Worm (Caenorhabditis elegans): ENCODE data around the gene C15C8.8.
A peak's percentile ranks its signal among the peaks of the same experiment; 100 is the strongest.

The C15C8.8 gene

ce11 chrV:12780248-12780647, 27.9 kb upstream of the C15C8.8 start:
- TF ChIP-seq snpc-4 (tag; optimal IDR thresholded peaks at IDR 0.05) (no peak), cnd-1 (tag; optimal IDR thresholded peaks at IDR 0.05) (peak; percentile 93), ham-2 (GFP tag; optimal IDR thresholded peaks at IDR 0.05) (peak; percentile 78), mls-2 (tag; optimal IDR thresholded peaks at IDR 0.05) (peak; percentile 98), pha-4 (tag; optimal IDR thresholded peaks at IDR 0.05) (peak; percentile 62), blmp-1 (tag; optimal IDR thresholded peaks at IDR 0.05) (no peak), lsy-2 (tag; optimal IDR thresholded peaks at IDR 0.05) (peak; percentile 55), nhr-2 (tag; optimal IDR thresholded peaks at IDR 0.05) (no peak), unc-39 (tag; optimal IDR thresholded peaks at IDR 0.05) (no peak), elt-1 (tag; optimal IDR thresholded peaks at IDR 0.05; ENCODE audit: borderline replicate concordance, insufficient read depth) (no peak), tbx-8 (GFP tag; optimal IDR thresholded peaks at IDR 0.05) (peak; percentile 75), elt-3 (tag; optimal IDR thresholded peaks at IDR 0.05) (peak; percentile 8), zip-8 (tag; optimal IDR thresholded peaks at IDR 0.05) (no peak), lin-32 (GFP tag; optimal IDR thresholded peaks at IDR 0.05) (peak; percentile 92), ztf-11 (tag; optimal IDR thresholded peaks at IDR 0.05) (peak; percentile 59), mep-1 (tag; optimal IDR thresholded peaks at IDR 0.05) (peak; percentile 76), mab-5 (tag; optimal IDR thresholded peaks at IDR 0.05) (no peak), nhr-28 (tag; optimal IDR thresholded peaks at IDR 0.05) (peak; percentile 66), nhr-237 (tag; optimal IDR thresholded peaks at IDR 0.05) (no peak), unc-62 (GFP tag; optimal IDR thresholded peaks at IDR 0.05) (peak; percentile 26), drap-1 (GFP tag; optimal IDR thresholded peaks at IDR 0.05) (peak; percentile 96), unc-120 (tag; optimal IDR thresholded peaks at IDR 0.05; ENCODE audit: poor library complexity, severe bottlenecking) (peak; percentile 93), nhr-12 (tag; optimal IDR thresholded peaks at IDR 0.05) (no peak), nhr-76 (tag; optimal IDR thresholded peaks at IDR 0.05) (no peak), ces-1 (GFP tag; optimal IDR thresholded peaks at IDR 0.05) (no peak), bed-3 (GFP tag; optimal IDR thresholded peaks at IDR 0.05) (peak; percentile 86), hlh-1 (tag; optimal IDR thresholded peaks at IDR 0.05) (no peak), ceh-43 (GFP tag; optimal IDR thresholded peaks at IDR 0.05) (peak; percentile 88), ceh-83 (GFP tag; optimal IDR thresholded peaks at IDR 0.05) (peak; percentile 95), flh-1 (GFP tag; optimal IDR thresholded peaks at IDR 0.05) (peak; percentile 84), M03D4.4 (tag; optimal IDR thresholded peaks at IDR 0.05) (peak; percentile 94), lin-13 (tag; optimal IDR thresholded peaks at IDR 0.05) (peak; percentile 24), sem-2 (GFP tag; optimal IDR thresholded peaks at IDR 0.05) (peak; percentile 90), ceh-39 (tag; optimal IDR thresholded peaks at IDR 0.05) (no peak), sptf-1 (tag; optimal IDR thresholded peaks at IDR 0.05) (peak; percentile 97)

ce11 chrV:12773852-12774251, 21.5 kb upstream of the C15C8.8 start:
- TF ChIP-seq ztf-11 (tag; optimal IDR thresholded peaks at IDR 0.05), result no peak
- TF ChIP-seq unc-62 (GFP tag; optimal IDR thresholded peaks at IDR 0.05), result no peak
- TF ChIP-seq cnd-1 (tag; optimal IDR thresholded peaks at IDR 0.05), result no peak
- TF ChIP-seq mls-2 (tag; optimal IDR thresholded peaks at IDR 0.05), result no peak
- no peak for TF ChIP-seq nhr-237 (tag; optimal IDR thresholded peaks at IDR 0.05)
- no peak for TF ChIP-seq sem-2 (GFP tag; optimal IDR thresholded peaks at IDR 0.05)
- TF ChIP-seq ceh-83 (GFP tag; optimal IDR thresholded peaks at IDR 0.05), result no peak
- no peak for TF ChIP-seq zip-8 (tag; optimal IDR thresholded peaks at IDR 0.05)
- no peak for TF ChIP-seq drap-1 (GFP tag; optimal IDR thresholded peaks at IDR 0.05)
- no peak for TF ChIP-seq ham-2 (GFP tag; optimal IDR thresholded peaks at IDR 0.05)
- no peak for TF ChIP-seq nhr-28 (tag; optimal IDR thresholded peaks at IDR 0.05)
- no peak for TF ChIP-seq lin-13 (tag; optimal IDR thresholded peaks at IDR 0.05)
- no peak for TF ChIP-seq tbx-8 (GFP tag; optimal IDR thresholded peaks at IDR 0.05)
- no peak for TF ChIP-seq nhr-76 (tag; optimal IDR thresholded peaks at IDR 0.05)
- TF ChIP-seq pha-4 (tag; optimal IDR thresholded peaks at IDR 0.05), result no peak

- TF ChIP-seq drap-1 (GFP tag; optimal IDR thresholded peaks at IDR 0.05) (no peak), zip-8 (tag; optimal IDR thresholded peaks at IDR 0.05) (no peak), lin-13 (tag; optimal IDR thresholded peaks at IDR 0.05) (no peak), blmp-1 (tag; optimal IDR thresholded peaks at IDR 0.05) (no peak), bed-3 (GFP tag; optimal IDR thresholded peaks at IDR 0.05) (no peak)
Observed at ce11 chrV:12773222-12773621, 20.9 kb upstream of the C15C8.8 start, which contains the start of gene ZC455.1. ZC455.1 (plus strand) TSS chrV:12773522.

ce11 chrV:12768946-12769345, 16.6 kb upstream of the C15C8.8 start, which contains the start of gene srt-43:
srt-43 (plus strand) TSS chrV:12769246.
- TF ChIP-seq pha-4 (tag; optimal IDR thresholded peaks at IDR 0.05) (no peak), drap-1 (GFP tag; optimal IDR thresholded peaks at IDR 0.05) (no peak), unc-62 (GFP tag; optimal IDR thresholded peaks at IDR 0.05) (no peak), mep-1 (tag; optimal IDR thresholded peaks at IDR 0.05) (no peak), elt-3 (tag; optimal IDR thresholded peaks at IDR 0.05) (no peak), tbx-8 (GFP tag; optimal IDR thresholded peaks at IDR 0.05) (no peak), nhr-28 (tag; optimal IDR thresholded peaks at IDR 0.05) (no peak), zip-8 (tag; optimal IDR thresholded peaks at IDR 0.05) (no peak), nhr-12 (tag; optimal IDR thresholded peaks at IDR 0.05) (no peak), ceh-43 (GFP tag; optimal IDR thresholded peaks at IDR 0.05) (no peak), cnd-1 (tag; optimal IDR thresholded peaks at IDR 0.05) (no peak), lin-13 (tag; optimal IDR thresholded peaks at IDR 0.05) (no peak), ham-2 (GFP tag; optimal IDR thresholded peaks at IDR 0.05) (no peak), ztf-11 (tag; optimal IDR thresholded peaks at IDR 0.05) (no peak), hlh-1 (tag; optimal IDR thresholded peaks at IDR 0.05) (no peak), sem-2 (GFP tag; optimal IDR thresholded peaks at IDR 0.05) (no peak), unc-39 (tag; optimal IDR thresholded peaks at IDR 0.05) (no peak), nhr-237 (tag; optimal IDR thresholded peaks at IDR 0.05) (no peak)

Data from whole organism, mixed stage, embryonic.